Fruit fly (Drosophila melanogaster) whole organism, wandering third instar larva: ENCODE results near the gene shps.

ENCODE experiments used
- CG32264 ChIP-seq: fragments of 200-800 bp; sonication (Bioruptor generic); optimal IDR thresholded peaks from 2 replicates; lab custom pipeline; 2016; ENCODE audit warnings: missing biosample characterization, missing genetic modification characterization
- CG9705 ChIP-seq: fragments of 200-800 bp; sonication (Bioruptor generic); optimal IDR thresholded peaks from 2 replicates; lab custom pipeline; 2018; ENCODE audit warnings: missing biosample characterization, mild to moderate bottlenecking, missing genetic modification characterization
- Dfd ChIP-seq: fragments of >200 bp; optimal IDR thresholded peaks from 2 replicates; lab custom pipeline; 2017; ENCODE audit warnings: missing biosample characterization, missing genetic modification characterization
- Dif ChIP-seq: fragments of 200-275, 200-300 bp; sonication (Bioruptor generic); optimal IDR thresholded peaks from 2 replicates; lab custom pipeline; 2018; ENCODE audit warnings: missing biosample characterization, missing genetic modification characterization; ENCODE audit not compliant: partially characterized antibody
- HLH106 ChIP-seq: fragments of 200-800 bp; optimal IDR thresholded peaks from 3 replicates; lab custom pipeline; 2019; ENCODE audit warnings: missing biosample characterization, mild to moderate bottlenecking, missing genetic modification characterization, moderate library complexity
- Hnf4 ChIP-seq: fragments of 200-800 bp; sonication (Bioruptor generic); optimal IDR thresholded peaks from 2 replicates; lab custom pipeline; 2016; ENCODE audit warnings: missing biosample characterization, mild to moderate bottlenecking, missing genetic modification characterization
- Hr78 ChIP-seq: fragments of >200 bp; optimal IDR thresholded peaks from 2 replicates; lab custom pipeline; 2017; ENCODE audit warnings: missing biosample characterization, missing genetic modification characterization
- Hr83 ChIP-seq: fragments of 200-300 bp; sonication (Bioruptor generic); optimal IDR thresholded peaks from 2 replicates; lab custom pipeline; 2016; ENCODE audit warnings: missing biosample characterization, mild to moderate bottlenecking, missing genetic modification characterization, moderate library complexity; ENCODE audit not compliant: poor library complexity, severe bottlenecking
- Jra ChIP-seq: sonication (Bioruptor generic); optimal IDR thresholded peaks from 2 replicates; lab custom pipeline; 2016; ENCODE audit warnings: missing biosample characterization, missing genetic modification characterization
- Mio ChIP-seq: sonication (Bioruptor generic); optimal IDR thresholded peaks from 2 replicates; lab custom pipeline; 2016; ENCODE audit warnings: missing biosample characterization, missing genetic modification characterization
- Myc ChIP-seq: fragments of >200 bp; optimal IDR thresholded peaks from 2 replicates; lab custom pipeline; 2017
- OdsH ChIP-seq: fragments of 200-800 bp; sonication (Bioruptor generic); optimal IDR thresholded peaks from 2 replicates; lab custom pipeline; 2016; ENCODE audit warnings: missing biosample characterization, mild to moderate bottlenecking, missing genetic modification characterization
- Rel ChIP-seq, 2 experiments: fragments of 200-800 bp; sonication (Bioruptor generic) in 1 of 2; optimal IDR thresholded peaks; 2 replicates in 1 of 2; 3 replicates in 1 of 2; lab custom pipeline; 2016 to 2019; ENCODE audit warnings: mild to moderate bottlenecking in 2 of 2, missing biosample characterization in 2 of 2, missing genetic modification characterization in 2 of 2, moderate library complexity in 1 of 2
- Sp1 ChIP-seq: fragments of 200-800 bp; sonication (Bioruptor generic); optimal IDR thresholded peaks from 3 replicates; lab custom pipeline; 2019; ENCODE audit warnings: missing biosample characterization, mild to moderate bottlenecking, missing genetic modification characterization, moderate library complexity
- br ChIP-seq: fragments of 200-800 bp; sonication (Bioruptor generic); optimal IDR thresholded peaks from 2 replicates; lab custom pipeline; 2016; ENCODE audit warnings: missing biosample characterization, missing genetic modification characterization
- brk ChIP-seq: fragments of 200-800 bp; sonication (Bioruptor generic); optimal IDR thresholded peaks from 2 replicates; lab custom pipeline; 2016; ENCODE audit warnings: missing biosample characterization, mild to moderate bottlenecking, missing genetic modification characterization
- dl ChIP-seq, 2 experiments: fragments of 175-275, 200-275 bp in 1 of 2; fragments of 200-275 bp in 1 of 2; sonication (Bioruptor generic); optimal IDR thresholded peaks; lab custom pipeline; 2018; ENCODE audit warnings: mild to moderate bottlenecking in 2 of 2, missing biosample characterization in 2 of 2, missing genetic modification characterization in 2 of 2, moderate library complexity in 2 of 2; ENCODE audit not compliant: partially characterized antibody in 2 of 2, insufficient read depth in 1 of 2
- dmrt93B ChIP-seq: fragments of 200-800 bp; sonication (Bioruptor generic); optimal IDR thresholded peaks from 2 replicates; lab custom pipeline; 2018; ENCODE audit warnings: missing biosample characterization, mild to moderate bottlenecking, missing genetic modification characterization
- ey ChIP-seq: fragments of 200-800 bp; sonication (Bioruptor generic); optimal IDR thresholded peaks from 2 replicates; lab custom pipeline; 2016; ENCODE audit warnings: missing biosample characterization, missing genetic modification characterization
- foxo ChIP-seq, 2 experiments: fragments of 200-800 bp; sonication (Bioruptor generic); optimal IDR thresholded peaks; 2 replicates in 1 of 2; 3 replicates in 1 of 2; lab custom pipeline; 2016 to 2017; ENCODE audit warnings: missing biosample characterization in 2 of 2, missing genetic modification characterization in 2 of 2
- fru ChIP-seq: fragments of 200-800 bp; sonication (Bioruptor generic); optimal IDR thresholded peaks from 3 replicates; lab custom pipeline; 2016; ENCODE audit warnings: missing biosample characterization, mild to moderate bottlenecking, missing genetic modification characterization
- h ChIP-seq: fragments of 200-800 bp; sonication (Bioruptor generic); optimal IDR thresholded peaks from 3 replicates; lab custom pipeline; 2016; ENCODE audit warnings: missing biosample characterization, mild to moderate bottlenecking, missing genetic modification characterization
- jim ChIP-seq: fragments of 175-275, 200-325 bp; sonication (Bioruptor generic); optimal IDR thresholded peaks from 2 replicates; lab custom pipeline; 2016; ENCODE audit warnings: missing biosample characterization, mild to moderate bottlenecking, missing genetic modification characterization
- lola ChIP-seq: fragments of >200 bp; optimal IDR thresholded peaks from 2 replicates; lab custom pipeline; 2017; ENCODE audit warnings: missing biosample characterization, missing genetic modification characterization
- pan ChIP-seq: fragments of >200 bp; optimal IDR thresholded peaks from 2 replicates; lab custom pipeline; 2017
- psq ChIP-seq: fragments of 200-800 bp; sonication (Bioruptor generic); optimal IDR thresholded peaks from 3 replicates; lab custom pipeline; 2017; ENCODE audit warnings: missing biosample characterization, mild to moderate bottlenecking, missing genetic modification characterization, moderate library complexity
- rgr ChIP-seq: fragments of 200-800 bp; sonication (Bioruptor generic); optimal IDR thresholded peaks from 3 replicates; lab custom pipeline; 2016; ENCODE audit warnings: missing biosample characterization, mild to moderate bottlenecking, missing genetic modification characterization
- tai ChIP-seq: sonication (Bioruptor generic); optimal IDR thresholded peaks from 2 replicates; lab custom pipeline; 2016; ENCODE audit warnings: missing biosample characterization, missing genetic modification characterization
- usp ChIP-seq: fragments of >200 bp; optimal IDR thresholded peaks from 2 replicates; lab custom pipeline; 2017; ENCODE audit warnings: missing biosample characterization, missing genetic modification characterization

Gene shps

dm6 chr3R:24266786-24267579 lies 12.4 kb upstream of the shps start (continued):
- peak; percentile 92 for TF ChIP-seq Sp1 (GFP tag; lab: Kevin White, UChicago)
- peak; percentile 82 for TF ChIP-seq psq (GFP tag; lab: Kevin White, UChicago)

dm6 chr3R:24267580-24268202 lies 11.7 kb upstream of the shps start:
- no peak for TF ChIP-seq Rel (GFP tag; optimal IDR thresholded peaks at IDR 0.05; lab: Kevin White, UChicago)
- TF ChIP-seq Rel (tag; optimal IDR thresholded peaks at IDR 0.05; lab: Kevin White, UChicago) = no peak
- TF ChIP-seq dmrt93B (GFP tag; lab: Kevin White, UChicago) = no peak
- TF ChIP-seq tai (GFP tag; lab: Kevin White, UChicago) = no peak
- no peak for TF ChIP-seq OdsH
- TF ChIP-seq ey (GFP tag; lab: Kevin White, UChicago) = no peak
- no peak for TF ChIP-seq Hnf4
- TF ChIP-seq Dif (GFP tag; lab: Kevin White, UChicago) = no peak
- TF ChIP-seq Myc (lab: Kevin White, UChicago) = no peak
- no peak for TF ChIP-seq CG9705 (GFP tag; lab: Kevin White, UChicago)
- no peak for TF ChIP-seq Mio (GFP tag; lab: Kevin White, UChicago)
- no peak for TF ChIP-seq h (GFP tag; lab: Kevin White, UChicago)
- no peak for TF ChIP-seq Sp1 (GFP tag; lab: Kevin White, UChicago)
- no peak for TF ChIP-seq HLH106 (tag; lab: Kevin White, UChicago)
- no peak for TF ChIP-seq brk (GFP tag; lab: Kevin White, UChicago)
- no peak for TF ChIP-seq Hr78 (GFP tag; lab: Kevin White, UChicago)
- no peak for TF ChIP-seq jim (GFP tag; lab: Kevin White, UChicago)
- TF ChIP-seq Dfd (GFP tag; lab: Kevin White, UChicago) = no peak
- TF ChIP-seq pan = no peak

dm6 chr3R:24268293-24268692 lies 11.1 kb upstream of the shps start:
- no peak for TF ChIP-seq Rel (GFP tag; optimal IDR thresholded peaks at IDR 0.05; lab: Kevin White, UChicago)
- TF ChIP-seq Rel (tag; optimal IDR thresholded peaks at IDR 0.05; lab: Kevin White, UChicago) = peak; percentile 85
- no peak for TF ChIP-seq foxo (GFP tag; optimal IDR thresholded peaks at IDR 0.05; lab: Kevin White, UChicago)
- TF ChIP-seq, all 38 proteins: peak for 1

dm6 chr3R:24270034-24270433 lies 9.3 kb upstream of the shps start:
- TF ChIP-seq Myc (lab: Kevin White, UChicago) = no peak
- no peak for TF ChIP-seq lola (GFP tag; lab: Kevin White, UChicago)
- TF ChIP-seq foxo (GFP tag; optimal IDR thresholded peaks at IDR 0.05; lab: Kevin White, UChicago) = no peak
- no peak for TF ChIP-seq fru (GFP tag; lab: Kevin White, UChicago)
- TF ChIP-seq br (GFP tag; lab: Kevin White, UChicago) = no peak
- no peak for TF ChIP-seq CG32264 (GFP tag; lab: Kevin White, UChicago)
- TF ChIP-seq Dfd (GFP tag; lab: Kevin White, UChicago) = no peak
- TF ChIP-seq Hr83 = no peak
- TF ChIP-seq Mio (GFP tag; lab: Kevin White, UChicago) = no peak
- TF ChIP-seq dl (GFP tag; optimal IDR thresholded peaks at IDR 0.05; lab: Kevin White, UChicago; ENCODE audit: insufficient read depth in 1 of 2, partially characterized antibody in 2 of 2) = no peak
- TF ChIP-seq rgr (GFP tag; lab: Kevin White, UChicago) = no peak
- no peak for TF ChIP-seq dmrt93B (GFP tag; lab: Kevin White, UChicago)

- TF ChIP-seq Jra (GFP tag; lab: Kevin White, UChicago) = no peak
- no peak for TF ChIP-seq usp (GFP tag; lab: Kevin White, UChicago)
- no peak for TF ChIP-seq CG32264 (GFP tag; lab: Kevin White, UChicago)
These were observed 8.8 kb upstream of the shps start for dm6 chr3R:24270578-24270977.
